Fruit fly (Drosophila melanogaster) whole organism, embryonic: ENCODE data around the gene kel.

Experiments used
- Antp ChIP-seq: fragments of 200-800 bp; sonication (Bioruptor generic); optimal IDR thresholded peaks from 3 replicates; lab custom pipeline; 2016; ENCODE audit warnings: missing biosample characterization, missing genetic modification characterization
- Atf3 ChIP-seq: fragments of 200-800 bp; sonication (Bioruptor generic); optimal IDR thresholded peaks from 3 replicates; lab custom pipeline; 2016; ENCODE audit warnings: missing biosample characterization, missing genetic modification characterization
- BEAF-32 ChIP-seq: fragments of 200-800 bp; sonication (Bioruptor generic); optimal IDR thresholded peaks from 3 replicates; lab custom pipeline; 2017; ENCODE audit warnings: missing biosample characterization, missing genetic modification characterization, mild to moderate bottlenecking, moderate library complexity, missing genetic modification reagents
- CG10267 ChIP-seq: fragments of 200-800 bp; sonication (Bioruptor generic); optimal IDR thresholded peaks from 2 replicates; lab custom pipeline; 2018; ENCODE audit warnings: missing biosample characterization, mild to moderate bottlenecking, missing genetic modification characterization, moderate library complexity
- CG11696 ChIP-seq: fragments of 200-800 bp; sonication (Bioruptor generic); IDR thresholded peaks from 2 replicates; pipeline ENCODE4 v1.3.6; 2022; ENCODE audit warnings: missing biosample characterization, missing genetic modification characterization
- CG12219 ChIP-seq: fragments of 200-800 bp; sonication (Bioruptor generic); optimal IDR thresholded peaks from 3 replicates; lab custom pipeline; 2018; ENCODE audit warnings: missing biosample characterization, mild to moderate bottlenecking, missing genetic modification characterization
- CG13123 ChIP-seq: fragments of 200-800 bp; sonication (Bioruptor generic); optimal IDR thresholded peaks from 2 replicates; lab custom pipeline; 2016; ENCODE audit warnings: missing biosample characterization, missing genetic modification characterization
- CG16813 ChIP-seq: fragments of 200-800 bp; sonication (Bioruptor generic); IDR thresholded peaks from 3 replicates; pipeline ENCODE4 v1.3.6; 2022; ENCODE audit warnings: missing biosample characterization, missing genetic modification characterization; ENCODE audit not compliant: partially characterized antibody
- CG18011 ChIP-seq: fragments of 200-800 bp; sonication (Bioruptor generic); optimal IDR thresholded peaks from 2 replicates; lab custom pipeline; 2017; ENCODE audit warnings: missing biosample characterization, missing genetic modification characterization, mild to moderate bottlenecking, moderate library complexity, missing genotype
- CG2199 ChIP-seq: fragments of 200-800 bp; sonication (Bioruptor generic); IDR thresholded peaks from 3 replicates; pipeline ENCODE4 v1.3.6; 2022; ENCODE audit warnings: missing biosample characterization, missing genetic modification characterization
- CG2712 ChIP-seq: fragments of 200-800 bp; optimal IDR thresholded peaks from 3 replicates; lab custom pipeline; 2019; ENCODE audit warnings: missing biosample characterization, mild to moderate bottlenecking, missing genetic modification characterization, moderate library complexity
- CG3065 ChIP-seq: fragments of 200-800 bp; sonication (Bioruptor generic); optimal IDR thresholded peaks from 2 replicates; lab custom pipeline; 2016; ENCODE audit warnings: missing biosample characterization, missing genetic modification characterization
- CG32767 ChIP-seq: fragments of 200-800 bp; sonication (Bioruptor generic); IDR thresholded peaks from 2 replicates; pipeline ENCODE4 v1.3.6; 2022; ENCODE audit warnings: missing biosample characterization, missing genetic modification characterization
- CG5180 ChIP-seq: fragments of 200-800 bp; sonication (Bioruptor generic); optimal IDR thresholded peaks from 3 replicates; lab custom pipeline; 2017; ENCODE audit warnings: missing biosample characterization, missing genetic modification characterization, mild to moderate bottlenecking, moderate library complexity, missing genetic modification reagents
- CG6791 ChIP-seq: fragments of 200-800 bp; sonication (Bioruptor generic); IDR thresholded peaks from 3 replicates; pipeline ENCODE4 v1.3.6; 2022; ENCODE audit warnings: missing biosample characterization, missing genetic modification characterization; ENCODE audit not compliant: partially characterized antibody
- CG7987 ChIP-seq: fragments of 200-800 bp; sonication (Bioruptor generic); optimal IDR thresholded peaks from 2 replicates; lab custom pipeline; 2018; ENCODE audit warnings: missing biosample characterization, mild to moderate bottlenecking, missing genetic modification characterization, moderate library complexity
- Hmr ChIP-seq: fragments of 200-800 bp; sonication (Bioruptor generic); optimal IDR thresholded peaks from 3 replicates; lab custom pipeline; 2017; ENCODE audit warnings: mild to moderate bottlenecking, missing biosample characterization, missing genetic modification reagents, missing genetic modification characterization
- NK7.1 ChIP-seq: fragments of 200-800 bp; sonication (Bioruptor generic); optimal IDR thresholded peaks from 3 replicates; lab custom pipeline; 2016; ENCODE audit warnings: missing biosample characterization, missing genetic modification characterization
- Nf-YC ChIP-seq: fragments of 200-800 bp; optimal IDR thresholded peaks from 3 replicates; lab custom pipeline; 2019; ENCODE audit warnings: missing biosample characterization, mild to moderate bottlenecking, missing genetic modification characterization, moderate library complexity
- Six4 ChIP-seq: fragments of 200-800 bp; sonication (Bioruptor generic); optimal IDR thresholded peaks from 2 replicates; lab custom pipeline; 2016; ENCODE audit warnings: missing biosample characterization, missing genetic modification characterization
- Tbp ChIP-seq: fragments of >200 bp; optimal IDR thresholded peaks from 2 replicates; lab custom pipeline; 2018; ENCODE audit warnings: missing biosample characterization, missing genetic modification characterization
- Xrp1 ChIP-seq: fragments of 200-800 bp; sonication (Bioruptor generic); IDR thresholded peaks from 2 replicates; pipeline ENCODE4 v1.3.6; 2022; ENCODE audit warnings: missing biosample characterization, missing genetic modification characterization
- aop ChIP-seq: fragments of 200-800 bp; sonication (Bioruptor generic); IDR thresholded peaks from 2 replicates; pipeline ENCODE4 v1.3.6; 2022; ENCODE audit warnings: missing biosample characterization, missing genetic modification characterization
- ato ChIP-seq: fragments of 200-800 bp; sonication (Bioruptor generic); IDR thresholded peaks from 2 replicates; pipeline ENCODE4 v1.3.6; 2022; ENCODE audit warnings: missing biosample characterization, missing genetic modification characterization; ENCODE audit not compliant: partially characterized antibody
- btn ChIP-seq: fragments of 200-800 bp; sonication (Bioruptor generic); optimal IDR thresholded peaks from 2 replicates; lab custom pipeline; 2016; ENCODE audit warnings: missing biosample characterization, missing genetic modification characterization
- cad ChIP-seq: fragments of >200 bp; optimal IDR thresholded peaks from 2 replicates; lab custom pipeline; 2017; ENCODE audit warnings: missing biosample characterization, missing genetic modification characterization
- corto ChIP-seq: fragments of 200-800 bp; sonication (Bioruptor generic); optimal IDR thresholded peaks from 2 replicates; lab custom pipeline; 2016; ENCODE audit warnings: missing biosample characterization, mild to moderate bottlenecking, missing genetic modification characterization, moderate library complexity
- croc ChIP-seq: fragments of 200-800 bp; sonication (Bioruptor generic); conservative IDR thresholded peaks from 3 replicates; pipeline ENCODE4 v1.3.6; 2022; ENCODE audit warnings: missing biosample characterization, missing genetic modification characterization
- fd96Cb ChIP-seq: fragments of 200-800 bp; sonication (Bioruptor generic); optimal IDR thresholded peaks from 2 replicates; lab custom pipeline; 2018; ENCODE audit warnings: missing biosample characterization, mild to moderate bottlenecking, missing genetic modification characterization, moderate library complexity
- fu2 ChIP-seq: fragments of 200-800 bp; sonication (Bioruptor generic); optimal IDR thresholded peaks from 2 replicates; lab custom pipeline; 2016; ENCODE audit warnings: missing biosample characterization, missing genetic modification characterization
- gfzf ChIP-seq: fragments of 200-800 bp; sonication (Bioruptor generic); optimal IDR thresholded peaks from 2 replicates; lab custom pipeline; 2016; ENCODE audit warnings: missing biosample characterization, mild to moderate bottlenecking, missing genetic modification characterization, moderate library complexity
- jing ChIP-seq: fragments of 200-800 bp; sonication (Bioruptor generic); optimal IDR thresholded peaks from 2 replicates; lab custom pipeline; 2018; ENCODE audit warnings: missing biosample characterization, mild to moderate bottlenecking, missing genetic modification characterization
- klu ChIP-seq: fragments of 200-800 bp; sonication (Bioruptor generic); IDR thresholded peaks from 2 replicates; pipeline ENCODE4 v1.3.6; 2022; ENCODE audit warnings: missing biosample characterization, missing genetic modification characterization
- nmo ChIP-seq: fragments of 200-800 bp; sonication (Bioruptor generic); optimal IDR thresholded peaks from 2 replicates; lab custom pipeline; 2018; ENCODE audit warnings: missing biosample characterization, mild to moderate bottlenecking, missing genetic modification characterization, moderate library complexity
- nom ChIP-seq: fragments of 200-800 bp; sonication (Bioruptor generic); optimal IDR thresholded peaks from 2 replicates; lab custom pipeline; 2017; ENCODE audit warnings: missing biosample characterization, missing genetic modification characterization, mild to moderate bottlenecking, moderate library complexity, missing genetic modification reagents
- pan ChIP-seq, 4 experiments: fragments of >200 bp in 3 of 4; fragments of 200-800 bp in 1 of 4; sonication (Bioruptor generic) in 1 of 4; optimal IDR thresholded peaks in 3 of 4; IDR thresholded peaks in 1 of 4; 2 replicates each; pipeline versions ENCODE4 v1.3.6 to Lab custom; 2017 to 2022; ENCODE audit warnings: missing biosample characterization in 2 of 4, missing genetic modification characterization in 2 of 4, mixed read lengths in 1 of 4
- pho ChIP-seq: fragments of 200-800 bp; sonication (Bioruptor generic); optimal IDR thresholded peaks from 2 replicates; lab custom pipeline; 2016; ENCODE audit warnings: missing biosample characterization, missing genetic modification characterization
- pzg ChIP-seq: fragments of 200-800 bp; sonication (Bioruptor generic); optimal IDR thresholded peaks from 3 replicates; lab custom pipeline; 2018; ENCODE audit warnings: missing biosample characterization, mild to moderate bottlenecking, missing genetic modification characterization, moderate library complexity
- rib ChIP-seq: fragments of 200-800 bp; sonication (Bioruptor generic); IDR thresholded peaks from 2 replicates; pipeline ENCODE4 v1.3.6; 2022; ENCODE audit warnings: missing biosample characterization, missing genetic modification characterization
- sd ChIP-seq: fragments of 200-800 bp; sonication (Bioruptor generic); optimal IDR thresholded peaks from 3 replicates; lab custom pipeline; 2018; ENCODE audit warnings: missing biosample characterization, mild to moderate bottlenecking, missing genetic modification characterization, moderate library complexity
- sima ChIP-seq: fragments of 200-800 bp; sonication (Bioruptor generic); optimal IDR thresholded peaks from 2 replicates; lab custom pipeline; 2016; ENCODE audit warnings: missing biosample characterization, missing genetic modification characterization
- slbo ChIP-seq: fragments of 200-800 bp; sonication (Bioruptor generic); IDR thresholded peaks from 2 replicates; pipeline ENCODE4 v1.3.6; 2022; ENCODE audit warnings: missing biosample characterization, missing genetic modification characterization
- slp2 ChIP-seq: fragments of 200-800 bp; sonication (Bioruptor generic); optimal IDR thresholded peaks from 2 replicates; lab custom pipeline; 2016; ENCODE audit warnings: missing biosample characterization, missing genetic modification characterization
- sob ChIP-seq: fragments of 200-800 bp; sonication (Bioruptor generic); IDR thresholded peaks from 2 replicates; pipeline ENCODE4 v1.3.6; 2022; ENCODE audit warnings: missing biosample characterization, missing genetic modification characterization
- sqz ChIP-seq: fragments of 200-800 bp; sonication (Bioruptor generic); optimal IDR thresholded peaks from 3 replicates; lab custom pipeline; 2018; ENCODE audit warnings: missing biosample characterization, mild to moderate bottlenecking, missing genetic modification characterization
- ttk ChIP-seq: fragments of 200-800 bp; sonication (Bioruptor generic); IDR thresholded peaks from 2 replicates; pipeline ENCODE4 v2.1.2; 2022; ENCODE audit warnings: missing biosample characterization, missing genetic modification characterization
- unc-4 ChIP-seq: fragments of 200-800 bp; sonication (Bioruptor generic); IDR thresholded peaks from 2 replicates; pipeline ENCODE4 v1.3.6; 2022; ENCODE audit warnings: missing biosample characterization, missing genetic modification characterization; ENCODE audit not compliant: partially characterized antibody
- zen ChIP-seq: fragments of 200-800 bp; sonication (Bioruptor generic); optimal IDR thresholded peaks from 3 replicates; lab custom pipeline; 2018; ENCODE audit warnings: missing biosample characterization, mild to moderate bottlenecking, missing genetic modification characterization, moderate library complexity

The kel gene

DNA sequence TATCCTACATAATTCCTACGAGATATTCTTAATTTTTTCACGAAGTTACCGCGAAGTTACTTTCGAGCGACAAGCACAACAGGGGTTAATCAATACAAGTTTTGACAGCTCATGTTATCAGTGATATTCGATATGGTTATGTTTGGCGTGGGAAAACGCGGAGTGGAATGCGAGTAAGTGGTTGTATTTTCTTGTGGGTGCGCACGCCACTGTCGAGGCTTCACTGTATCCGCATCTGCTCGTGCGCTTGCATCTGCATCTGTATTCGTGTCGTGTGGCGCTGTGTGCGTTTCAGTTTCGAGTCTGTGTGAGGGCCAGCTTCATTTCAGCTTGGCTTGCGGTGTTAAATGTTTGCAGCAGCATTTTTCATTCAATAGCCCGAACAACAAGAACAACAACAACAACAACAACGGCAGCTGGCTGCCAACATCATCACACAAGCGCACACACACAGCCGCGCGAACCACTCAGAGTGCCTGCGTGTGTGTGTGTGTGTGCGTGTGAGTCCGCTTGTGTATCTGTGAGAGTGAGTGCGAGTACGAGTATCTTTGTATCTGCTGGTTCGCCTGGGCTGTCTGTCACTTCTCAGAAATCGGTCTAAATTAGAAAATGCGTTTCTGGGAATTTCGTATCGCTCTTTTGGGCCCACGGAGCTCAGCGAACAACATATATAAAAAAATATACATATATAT lies 13.4 kb upstream of the kel start (continued):
- TF ChIP-seq CG16813 (GFP tag; lab: Robert Waterston, UW) (no peak), CG6791 (no peak), corto (GFP tag; lab: Kevin White, UChicago) (no peak), BEAF-32 (GFP tag; lab: Kevin White, UChicago) (no peak), CG2199 (peak; percentile 90), CG32767 (GFP tag; lab: Robert Waterston, UW) (no peak), slbo (peak; percentile 85), sob (GFP tag; lab: Robert Waterston, UW) (peak; percentile 75), nom (GFP tag; lab: Kevin White, UChicago) (no peak), Hmr (no peak), sd (tag; lab: Kevin White, UChicago) (peak; percentile 84), gfzf (no peak), CG12219 (GFP tag; lab: Kevin White, UChicago) (no peak), Tbp (GFP tag; lab: Kevin White, UChicago) (no peak), CG7987 (GFP tag; lab: Kevin White, UChicago) (no peak), pzg (GFP tag; lab: Kevin White, UChicago) (no peak), CG11696 (GFP tag; lab: Robert Waterston, UW) (peak; percentile 11; the same call in 1 of the 2 replicates), CG5180 (no peak), Nf-YC (tag; lab: Kevin White, UChicago) (peak; percentile 46), ato (GFP tag; lab: Robert Waterston, UW) (peak; percentile 29; the same call in 1 of the 2 replicates), klu (GFP tag; lab: Robert Waterston, UW) (peak; percentile 39; the same call in 1 of the 2 replicates), CG10267 (tag; lab: Kevin White, UChicago) (no peak), ttk (peak; percentile 23; the same call in 1 of the 2 replicates), fu2 (GFP tag; lab: Kevin White, UChicago) (peak; percentile 65), nmo (GFP tag; lab: Kevin White, UChicago) (peak; percentile 48), croc (GFP tag; lab: Robert Waterston, UW) (peak; percentile 19; the same call in 1 of the 3 replicates), CG13123 (no peak), pho (peak; percentile 46), btn (GFP tag; lab: Kevin White, UChicago) (no peak), CG2712 (no peak), rib (GFP tag; lab: Robert Waterston, UW) (peak; percentile 77), CG3065 (GFP tag; lab: Kevin White, UChicago) (no peak), Six4 (GFP tag; lab: Kevin White, UChicago) (peak; percentile 1), CG18011 (GFP tag; lab: Kevin White, UChicago) (no peak), jing (GFP tag; lab: Kevin White, UChicago) (peak; percentile 41), cad (GFP tag; lab: Kevin White, UChicago) (no peak), pan (optimal IDR thresholded peaks at IDR 0.05; lab: Kevin White, UChicago) (no peak), pan (GFP tag; optimal IDR thresholded peaks at IDR 0.05 in 1 of 2, IDR thresholded peaks at IDR 0.05 in 1 of 2) (peak in 1 of 2 experiments; percentile 64), Antp (GFP tag; lab: Kevin White, UChicago) (peak; percentile 74), unc-4 (GFP tag; lab: Robert Waterston, UW) (0 out of 2 replicates have a peak, but pooled peaks have one; percentile 23), sima (no peak), sqz (no peak), zen (tag; lab: Kevin White, UChicago) (peak; percentile 58), NK7.1 (GFP tag; lab: Kevin White, UChicago) (peak; percentile 54), slp2 (GFP tag; lab: Kevin White, UChicago) (peak; percentile 40), aop (GFP tag; lab: Robert Waterston, UW) (no peak), Xrp1 (GFP tag; lab: Robert Waterston, UW) (peak; percentile 50; the same call in 1 of the 2 replicates), Atf3 (peak; percentile 27), fd96Cb (tag; lab: Kevin White, UChicago) (no peak)
